Worm (Caenorhabditis elegans): ENCODE results near the gene R02E12.4.

DNA sequence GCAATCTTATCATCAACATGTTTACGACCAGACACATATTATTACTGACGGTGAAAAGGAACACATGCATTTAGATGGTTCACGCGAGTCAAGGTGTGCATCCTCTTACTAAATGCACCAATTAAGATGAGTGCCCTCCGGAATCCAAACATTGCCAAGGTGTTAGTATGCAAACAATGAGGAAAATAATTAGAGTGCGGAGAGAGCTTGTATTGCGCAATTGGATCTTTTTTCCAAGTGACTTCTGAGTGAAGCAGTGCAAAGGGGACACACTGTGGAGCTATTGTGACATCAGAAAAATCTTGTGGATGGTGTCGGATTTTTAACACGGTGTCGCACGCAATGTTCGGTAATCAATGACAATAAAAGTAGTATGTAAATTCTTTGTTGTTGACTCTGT, 27.8 kb upstream of the R02E12.4 start:
- TF ChIP-seq mec-3 (tag; optimal IDR thresholded peaks at IDR 0.05; ENCODE audit: borderline replicate concordance): no peak
- TF ChIP-seq unc-55 (GFP tag; optimal IDR thresholded peaks at IDR 0.05): no peak
- TF ChIP-seq ama-1 (optimal IDR thresholded peaks at IDR 0.05): no peak
- no peak for TF ChIP-seq eyg-1 (tag; optimal IDR thresholded peaks at IDR 0.05)
- TF ChIP-seq sox-2 (GFP tag; IDR thresholded peaks at IDR 0.05): no peak
- no peak for TF ChIP-seq nhr-232 (tag; optimal IDR thresholded peaks at IDR 0.05)
- no peak for TF ChIP-seq unc-3 (GFP tag; conservative IDR thresholded peaks at IDR 0.05)
- no peak for TF ChIP-seq unc-3 (tag; optimal IDR thresholded peaks at IDR 0.05)
- TF ChIP-seq pqm-1 (tag; optimal IDR thresholded peaks at IDR 0.05): no peak
- TF ChIP-seq hlh-8 (tag; optimal IDR thresholded peaks at IDR 0.05): no peak

Data from whole organism, late embryonic.